Fruit fly (Drosophila melanogaster) whole organism, pupa: ENCODE measurements around the gene Ugt303B1.

Source experiments
- CG10348 ChIP-seq: fragments of 200-800 bp; sonication (Bioruptor generic); IDR thresholded peaks from 2 replicates; pipeline ENCODE4 v1.3.6; 2022; ENCODE audit warnings: missing biosample characterization, missing genetic modification characterization
- CG12605 ChIP-seq: fragments of 200-800 bp; sonication (Bioruptor generic); IDR thresholded peaks from 2 replicates; pipeline ENCODE4 v1.3.6; 2022; ENCODE audit warnings: missing biosample characterization, missing genetic modification characterization
- CG13204 ChIP-seq: fragments of 200-800 bp; sonication (Bioruptor generic); optimal IDR thresholded peaks from 2 replicates; lab custom pipeline; 2018; ENCODE audit warnings: missing biosample characterization, mild to moderate bottlenecking, missing genetic modification characterization, moderate library complexity
- CG14655 ChIP-seq: fragments of 200-800 bp; sonication (Bioruptor generic); optimal IDR thresholded peaks from 3 replicates; lab custom pipeline; 2017; ENCODE audit warnings: mild to moderate bottlenecking, missing biosample characterization, missing genetic modification reagents, missing genetic modification characterization
- CG15710 ChIP-seq: fragments of 200-800 bp; sonication (Bioruptor generic); optimal IDR thresholded peaks from 2 replicates; lab custom pipeline; 2018; ENCODE audit warnings: missing biosample characterization, mild to moderate bottlenecking, missing genetic modification characterization, moderate library complexity
- CG17806 ChIP-seq: fragments of 200-800 bp; sonication (Bioruptor generic); optimal IDR thresholded peaks from 2 replicates; lab custom pipeline; 2018; ENCODE audit warnings: missing biosample characterization, mild to moderate bottlenecking, missing genetic modification characterization, moderate library complexity
- CG32121 ChIP-seq: fragments of 200-800 bp; sonication (Bioruptor generic); IDR thresholded peaks from 2 replicates; pipeline ENCODE4 v1.3.6; 2022; ENCODE audit warnings: missing biosample characterization, missing genetic modification characterization
- CG34367 ChIP-seq: fragments of 200-800 bp; sonication (Bioruptor generic); optimal IDR thresholded peaks from 2 replicates; lab custom pipeline; 2018; ENCODE audit warnings: missing biosample characterization, mild to moderate bottlenecking, missing genetic modification characterization
- CG4496 ChIP-seq: fragments of 200-800 bp; sonication (Bioruptor generic); IDR thresholded peaks from 3 replicates; pipeline ENCODE4 v1.3.6; 2022; ENCODE audit warnings: missing biosample characterization, missing genetic modification characterization
- CG8159 ChIP-seq: fragments of 200-800 bp; sonication (Bioruptor generic); optimal IDR thresholded peaks from 3 replicates; lab custom pipeline; 2018; ENCODE audit warnings: missing biosample characterization, mild to moderate bottlenecking, missing genetic modification characterization, moderate library complexity
- CG8301 ChIP-seq: fragments of 200-800 bp; sonication (Bioruptor generic); optimal IDR thresholded peaks from 2 replicates; lab custom pipeline; 2018; ENCODE audit warnings: missing biosample characterization, mild to moderate bottlenecking, missing genetic modification characterization
- CG9948 ChIP-seq: fragments of 200-800 bp; sonication (Bioruptor generic); optimal IDR thresholded peaks from 2 replicates; lab custom pipeline; 2018; ENCODE audit warnings: missing biosample characterization, mild to moderate bottlenecking, missing genetic modification characterization, moderate library complexity
- D1 ChIP-seq: fragments of 200-800 bp; sonication (Bioruptor generic); optimal IDR thresholded peaks from 2 replicates; lab custom pipeline; 2018; ENCODE audit warnings: missing biosample characterization, mild to moderate bottlenecking, missing genetic modification characterization, moderate library complexity
- EcR ChIP-seq: fragments of 200-800 bp; sonication (Bioruptor generic); optimal IDR thresholded peaks from 3 replicates; lab custom pipeline; 2019; ENCODE audit warnings: missing biosample characterization, missing genetic modification characterization, mild to moderate bottlenecking, moderate library complexity, missing genetic modification reagents
- Ets98B ChIP-seq: fragments of 200-800 bp; sonication (Bioruptor generic); IDR thresholded peaks from 2 replicates; pipeline ENCODE4 v1.3.6; 2022; ENCODE audit warnings: missing biosample characterization, missing genetic modification characterization
- Pif1A ChIP-seq: fragments of 200-800 bp; sonication (Bioruptor generic); optimal IDR thresholded peaks from 3 replicates; lab custom pipeline; 2016; ENCODE audit warnings: missing biosample characterization, missing genetic modification characterization
- Pif1B ChIP-seq: fragments of 200-800 bp; sonication (Bioruptor generic); optimal IDR thresholded peaks from 3 replicates; lab custom pipeline; 2016; ENCODE audit warnings: missing biosample characterization, missing genetic modification characterization
- Snoo ChIP-seq: fragments of 200-800 bp; sonication (Bioruptor generic); optimal IDR thresholded peaks from 3 replicates; lab custom pipeline; 2017; ENCODE audit warnings: missing biosample characterization, mild to moderate bottlenecking, missing genetic modification characterization, inconsistent platforms
- fd96Ca ChIP-seq: fragments of 200-800 bp; sonication (Bioruptor generic); IDR thresholded peaks from 3 replicates; pipeline ENCODE4 v1.3.6; 2022; ENCODE audit warnings: missing biosample characterization, missing genetic modification characterization
- gl ChIP-seq: fragments of 200-800 bp; sonication (Bioruptor generic); optimal IDR thresholded peaks from 2 replicates; lab custom pipeline; 2018; ENCODE audit warnings: missing biosample characterization, mild to moderate bottlenecking, missing genetic modification characterization
- rn ChIP-seq: fragments of 200-800 bp; sonication (Bioruptor generic); IDR thresholded peaks from 2 replicates; pipeline ENCODE4 v1.3.6; 2022; ENCODE audit warnings: missing biosample characterization, missing genetic modification characterization

Gene Ugt303B1

DNA sequence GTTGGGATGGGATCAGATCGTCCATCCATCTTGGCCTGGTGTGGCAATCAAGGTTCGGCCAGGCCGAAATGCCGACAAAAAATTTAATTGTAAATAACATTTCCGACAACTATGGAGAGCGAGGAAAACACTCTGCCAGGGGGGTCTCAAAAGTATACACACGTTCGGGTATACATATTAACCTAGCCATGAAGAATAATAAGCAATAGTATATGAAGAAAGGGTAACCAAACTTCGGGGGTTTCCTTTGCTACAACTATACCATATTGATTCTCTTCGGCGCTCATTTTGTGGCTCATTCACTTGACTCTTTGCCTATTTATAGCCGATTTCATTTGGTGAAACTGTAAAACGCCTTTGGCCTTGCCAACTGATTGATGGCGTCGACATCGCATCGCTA, 39.3 kb downstream of the Ugt303B1 start:
- no peak for TF ChIP-seq CG4496 (GFP tag; lab: Robert Waterston, UW)
- peak; percentile 8 for TF ChIP-seq CG8159 (tag; lab: Kevin White, UChicago)

DNA sequence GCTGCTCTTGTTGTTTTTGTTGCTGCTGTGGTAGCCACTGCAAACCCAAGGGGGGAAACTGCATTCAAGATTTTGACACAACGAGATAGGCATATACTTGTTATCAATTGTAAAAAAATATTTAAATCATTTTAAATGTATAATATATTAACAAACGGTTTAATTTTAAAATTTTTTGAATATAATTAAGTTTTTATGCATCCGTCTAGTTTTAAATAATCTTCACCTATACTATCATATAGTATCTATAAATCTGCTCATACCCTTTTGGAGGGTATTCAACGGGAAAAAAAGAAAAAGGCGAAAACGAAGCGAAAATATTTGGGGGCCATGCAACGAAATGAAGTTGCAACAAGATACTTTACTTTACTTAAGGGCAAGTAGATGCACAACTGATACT, 40.0 kb downstream of the Ugt303B1 start:
- TF ChIP-seq CG8159 (tag; lab: Kevin White, UChicago): peak; percentile 59
- peak; percentile 50 for TF ChIP-seq CG15710 (tag; lab: Kevin White, UChicago)
- TF ChIP-seq Snoo (tag; lab: Kevin White, UChicago): peak; percentile 71
- TF ChIP-seq Pif1B (GFP tag; lab: Kevin White, UChicago): peak; percentile 36
- peak; percentile 2 for TF ChIP-seq CG9948
- no peak for TF ChIP-seq CG34367 (tag; lab: Kevin White, UChicago)
- TF ChIP-seq CG17806: peak; percentile 42
- no peak for TF ChIP-seq CG10348

DNA sequence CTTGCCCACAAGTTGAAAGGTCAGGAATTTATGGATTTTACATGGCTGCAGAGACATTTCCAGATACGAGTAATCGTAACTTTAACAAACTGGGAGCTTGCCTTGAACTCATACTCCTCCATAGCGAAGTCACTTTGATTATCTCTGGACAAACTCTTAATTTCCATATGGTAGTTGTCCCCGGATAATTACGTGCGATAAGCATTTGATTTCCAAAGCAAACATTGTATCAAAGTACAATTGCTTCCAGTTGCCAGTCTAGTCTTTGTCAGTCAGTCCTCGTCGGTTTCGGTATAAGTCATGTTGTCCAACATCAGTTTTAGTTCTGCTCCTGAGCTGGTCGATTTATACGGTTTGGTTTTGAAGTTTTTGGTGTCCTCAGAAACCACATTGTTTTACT, 49.3 kb downstream of the Ugt303B1 start, which contains the start of gene Ir94h:
Gene Ir94h (plus strand): TSS at position 301 of the 400 bp plus-strand sequence.
- TF ChIP-seq Ets98B (GFP tag; lab: Robert Waterston, UW): no peak
- TF ChIP-seq rn (GFP tag; lab: Robert Waterston, UW): no peak
- TF ChIP-seq CG32121 (GFP tag; lab: Robert Waterston, UW): no peak
- TF ChIP-seq CG15710 (tag; lab: Kevin White, UChicago): no peak
- TF ChIP-seq fd96Ca: no peak
- no peak for TF ChIP-seq CG4496 (GFP tag; lab: Robert Waterston, UW)
- no peak for TF ChIP-seq CG34367 (tag; lab: Kevin White, UChicago)
- no peak for TF ChIP-seq CG8159 (tag; lab: Kevin White, UChicago)
- TF ChIP-seq CG10348: no peak
- no peak for TF ChIP-seq CG14655 (GFP tag; lab: Kevin White, UChicago)
- TF ChIP-seq Pif1B (GFP tag; lab: Kevin White, UChicago): no peak
- no peak for TF ChIP-seq gl (tag; lab: Kevin White, UChicago)
- no peak for TF ChIP-seq CG9948
- no peak for TF ChIP-seq CG8301 (tag; lab: Kevin White, UChicago)
- no peak for TF ChIP-seq CG17806
- no peak for TF ChIP-seq CG12605
- no peak for TF ChIP-seq EcR (GFP tag; lab: Kevin White, UChicago)
- TF ChIP-seq Snoo (tag; lab: Kevin White, UChicago): no peak
- TF ChIP-seq Pif1A: no peak

DNA sequence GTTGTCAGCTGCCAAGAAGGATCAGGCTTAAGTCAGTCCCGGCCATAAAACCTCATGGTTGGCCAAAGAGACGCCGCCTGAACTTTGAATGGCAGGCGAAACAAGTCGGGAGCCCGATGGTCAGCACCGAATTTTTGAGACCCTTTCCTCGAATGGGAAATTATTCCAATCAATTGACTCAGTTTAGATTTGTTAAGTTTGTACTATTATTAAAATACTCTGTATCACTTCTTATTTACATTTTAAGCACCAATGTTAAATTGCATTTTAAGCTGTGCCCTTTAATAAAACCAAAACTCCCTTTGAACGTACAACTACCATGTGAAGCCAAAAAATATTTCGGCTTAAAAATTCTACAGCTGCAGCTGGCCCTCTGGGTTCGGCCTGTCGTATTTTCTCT, 49.8 kb downstream of the Ugt303B1 start:
- TF ChIP-seq rn (GFP tag; lab: Robert Waterston, UW) (no peak), D1 (tag; lab: Kevin White, UChicago) (no peak), CG13204 (no peak), CG34367 (tag; lab: Kevin White, UChicago) (no peak), CG17806 (no peak), CG32121 (GFP tag; lab: Robert Waterston, UW) (no peak), CG15710 (tag; lab: Kevin White, UChicago) (peak; percentile 13), Snoo (tag; lab: Kevin White, UChicago) (peak; percentile 85), CG10348 (no peak), Pif1A (peak; percentile 64), CG8159 (tag; lab: Kevin White, UChicago) (peak; percentile 31), Pif1B (GFP tag; lab: Kevin White, UChicago) (peak; percentile 57), fd96Ca (no peak)
